Worm (Caenorhabditis elegans): ENCODE measurements around the gene dmsr-9.
A peak's percentile ranks its signal among the peaks of the same experiment; 100 is the strongest.

Gene dmsr-9

DNA sequence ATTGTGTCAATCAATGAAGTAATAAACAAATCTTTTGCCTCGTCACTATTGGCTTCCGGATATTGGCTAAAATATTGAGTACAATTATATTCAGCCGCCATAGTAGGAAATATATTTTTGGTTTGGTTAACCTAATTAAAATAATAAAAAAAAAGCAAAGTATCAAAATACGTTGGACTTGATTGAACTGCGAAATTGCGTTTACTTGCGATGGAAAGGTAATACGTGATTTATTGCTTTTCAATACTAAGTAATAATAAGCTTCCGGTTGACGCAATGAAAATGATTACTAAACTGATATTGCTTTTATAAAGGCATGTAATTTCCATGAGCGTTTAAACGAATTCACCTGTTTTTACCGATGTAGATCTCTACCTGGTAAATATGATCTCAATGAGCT lies at the start of gene dmsr-9:
Gene dmsr-9, minus strand, starts transcription at position 101 of the 400 bp plus-strand sequence.
- TF ChIP-seq tbx-2 (tag; optimal IDR thresholded peaks at IDR 0.05) = no peak
- no peak for TF ChIP-seq pqm-1 (tag; optimal IDR thresholded peaks at IDR 0.05)
- TF ChIP-seq nhr-77 (tag; optimal IDR thresholded peaks at IDR 0.05) = no peak
- no peak for TF ChIP-seq lin-39 (tag; optimal IDR thresholded peaks at IDR 0.05)

- TF ChIP-seq eor-1 (tag; optimal IDR thresholded peaks at IDR 0.05) (no peak), egl-27 (tag; optimal IDR thresholded peaks at IDR 0.05) (no peak), nfya-1 (tag; optimal IDR thresholded peaks at IDR 0.05; ENCODE audit: insufficient read depth) (no peak), ama-1 (optimal IDR thresholded peaks at IDR 0.05) (no peak), nhr-237 (tag; optimal IDR thresholded peaks at IDR 0.05) (no peak), mdl-1 (tag; optimal IDR thresholded peaks at IDR 0.05) (no peak), daf-12 (tag; optimal IDR thresholded peaks at IDR 0.05) (no peak), fos-1 (tag; optimal IDR thresholded peaks at IDR 0.05) (no peak)
These were observed 47.0 kb upstream of the dmsr-9 start, which contains the start of gene lgc-54 for ce11 chrV:6846507-6846906. lgc-54 (minus strand) TSS chrV:6846607.

- no peak for TF ChIP-seq ceh-16 (tag; optimal IDR thresholded peaks at IDR 0.05)
- TF ChIP-seq pqm-1 (tag; optimal IDR thresholded peaks at IDR 0.05) = no peak
- no peak for TF ChIP-seq nhr-77 (tag; optimal IDR thresholded peaks at IDR 0.05)
- no peak for TF ChIP-seq unc-62 (GFP tag; optimal IDR thresholded peaks at IDR 0.05)
- no peak for TF ChIP-seq elt-1 (tag; optimal IDR thresholded peaks at IDR 0.05)
- TF ChIP-seq unc-39 (tag; optimal IDR thresholded peaks at IDR 0.05) = no peak
- no peak for TF ChIP-seq lin-39 (tag; optimal IDR thresholded peaks at IDR 0.05)
- TF ChIP-seq ceh-82 (tag; optimal IDR thresholded peaks at IDR 0.05) = no peak
- TF ChIP-seq nhr-43 (tag; optimal IDR thresholded peaks at IDR 0.05; ENCODE audit: poor library complexity, severe bottlenecking) = no peak
- no peak for TF ChIP-seq zag-1 (tag; optimal IDR thresholded peaks at IDR 0.05)
- no peak for TF ChIP-seq nfya-1 (tag; optimal IDR thresholded peaks at IDR 0.05; ENCODE audit: insufficient read depth)
These were observed 43.0 kb upstream of the dmsr-9 start, which contains the start of gene T15B7.1 for ce11 chrV:6842437-6842836. T15B7.1 (plus strand) TSS chrV:6842737.

ce11 chrV:6839008-6839407 lies 39.5 kb upstream of the dmsr-9 start, which contains the start of gene hpo-8:
hpo-8 (plus strand) TSS chrV:6839289.
- TF ChIP-seq elt-2 (tag; optimal IDR thresholded peaks at IDR 0.05) (peak; percentile 32), pqm-1 (tag; optimal IDR thresholded peaks at IDR 0.05) (peak; percentile 3), unc-39 (tag; optimal IDR thresholded peaks at IDR 0.05) (no peak)

DNA sequence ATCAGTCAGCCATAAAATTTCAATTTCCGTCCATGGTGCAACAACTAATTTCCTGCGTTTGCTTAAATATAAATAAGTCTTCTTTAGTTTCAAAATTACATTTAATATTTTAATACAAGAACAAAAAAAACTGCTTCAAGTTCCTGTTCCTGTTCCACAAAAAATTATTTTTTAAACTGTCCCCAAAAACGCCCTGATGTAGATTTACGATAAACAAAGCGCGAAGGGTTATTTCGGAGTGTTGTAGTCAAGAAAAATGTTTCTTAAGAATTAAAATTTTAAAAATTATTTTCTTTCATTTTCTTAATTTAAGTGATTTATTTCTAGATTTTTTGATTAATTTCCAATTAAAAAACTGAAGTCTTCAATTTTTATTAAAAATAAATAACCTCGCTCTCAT lies 39.1 kb upstream of the dmsr-9 start, which contains the start of gene T15B7.15:
Gene T15B7.15, minus strand, starts transcription at position 67 of the 400 bp plus-strand sequence.
- TF ChIP-seq sea-2 (GFP tag; optimal IDR thresholded peaks at IDR 0.05) (no peak), nhr-23 (tag; optimal IDR thresholded peaks at IDR 0.05) (peak; percentile 43), lin-15B (tag; optimal IDR thresholded peaks at IDR 0.05) (peak; percentile 57), mml-1 (tag; optimal IDR thresholded peaks at IDR 0.05) (no peak), R02D3.7 (tag; optimal IDR thresholded peaks at IDR 0.05) (peak; percentile 96), skn-1 (tag; optimal IDR thresholded peaks at IDR 0.05) (no peak), nfya-1 (tag; optimal IDR thresholded peaks at IDR 0.05; ENCODE audit: insufficient read depth) (peak; percentile 44), hmg-11 (tag; optimal IDR thresholded peaks at IDR 0.05) (peak; percentile 20), daf-12 (tag; optimal IDR thresholded peaks at IDR 0.05) (no peak), nhr-12 (tag; optimal IDR thresholded peaks at IDR 0.05) (no peak), nhr-77 (tag; optimal IDR thresholded peaks at IDR 0.05) (no peak), pha-4 (tag; optimal IDR thresholded peaks at IDR 0.05) (peak; percentile 51), fos-1 (tag; optimal IDR thresholded peaks at IDR 0.05) (no peak)

ce11 chrV:6836036-6836435 lies 36.6 kb upstream of the dmsr-9 start:
- TF ChIP-seq eor-1 (tag; optimal IDR thresholded peaks at IDR 0.05) = no peak

DNA sequence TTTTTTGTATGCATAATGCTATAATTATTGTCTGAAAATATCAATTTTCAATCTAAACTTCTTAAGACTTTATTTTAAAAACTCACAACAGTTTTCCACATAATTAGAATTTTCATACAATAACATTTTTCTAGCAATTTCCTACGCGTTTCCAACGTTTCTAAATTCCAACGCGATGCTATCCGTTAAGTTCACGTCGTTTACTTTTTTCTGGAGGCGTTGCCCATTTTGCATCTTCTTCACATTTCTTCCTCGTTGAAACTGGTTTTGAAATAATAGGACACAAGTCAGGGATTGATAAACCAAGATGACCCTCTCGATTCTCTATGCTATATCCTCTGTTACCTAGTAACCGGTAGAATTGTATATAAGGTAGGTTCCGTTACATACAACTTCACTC lies 35.8 kb upstream of the dmsr-9 start, which contains the start of the genes T15B7.14 and col-143:
Gene T15B7.14, minus strand, starts transcription at position 101 of the 400 bp plus-strand sequence.
Gene col-143, plus strand, starts transcription at position 394 of the 400 bp plus-strand sequence.
- TF ChIP-seq pha-4 (tag; optimal IDR thresholded peaks at IDR 0.05) (no peak), unc-62 (GFP tag; optimal IDR thresholded peaks at IDR 0.05) (no peak), ztf-4 (tag; optimal IDR thresholded peaks at IDR 0.05) (no peak), nhr-25 (tag; optimal IDR thresholded peaks at IDR 0.05) (no peak), daf-12 (tag; optimal IDR thresholded peaks at IDR 0.05) (no peak), nfya-1 (tag; optimal IDR thresholded peaks at IDR 0.05; ENCODE audit: insufficient read depth) (no peak), lin-15B (tag; optimal IDR thresholded peaks at IDR 0.05) (no peak), snpc-4 (tag; optimal IDR thresholded peaks at IDR 0.05) (no peak), fos-1 (tag; optimal IDR thresholded peaks at IDR 0.05) (no peak)

Measured in whole organism, L3 larva.